ENCODE assay signal across 1 fruit fly cellular context in the genomic region with DNA sequence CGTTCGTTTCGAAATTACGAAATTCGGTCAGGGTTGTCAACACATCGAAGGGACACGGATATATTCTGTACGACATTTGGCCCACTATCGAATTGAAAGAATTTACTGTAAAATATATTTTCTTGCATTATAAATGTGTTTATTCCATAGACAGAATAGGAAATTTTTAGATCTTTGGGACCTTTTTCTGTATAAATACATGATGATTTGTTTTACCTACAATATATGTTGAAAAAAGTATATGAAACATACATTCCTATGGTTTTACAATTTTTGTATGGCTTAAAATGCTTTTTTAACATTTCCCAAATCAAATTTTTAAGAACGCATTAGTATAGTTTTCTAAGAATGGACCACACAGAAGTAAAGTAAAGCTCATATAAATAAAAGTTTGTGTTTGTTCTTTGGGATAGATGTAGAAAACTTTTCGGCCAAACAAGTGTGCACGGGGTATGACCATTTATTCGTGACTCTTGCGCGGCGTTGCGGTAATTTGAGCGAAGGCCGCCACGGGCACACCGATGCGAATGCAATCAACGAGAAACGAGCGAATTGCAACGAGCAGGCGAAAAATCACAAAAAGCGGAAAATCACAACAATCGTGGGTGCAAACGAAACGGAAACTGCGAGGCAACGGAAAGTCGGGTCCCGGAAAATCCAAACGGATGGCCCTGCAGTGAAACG.
TF ChIP-seq lines count a peak whose summit lies in the region.

A gene (minus strand): TSS at position 177 of the 684 bp plus-strand sequence.
A gene (minus strand): TSS at position 177 of the 684 bp plus-strand sequence.
A gene (plus strand): TSS at position 540 of the 684 bp plus-strand sequence.

TF ChIP-seq in whole organism, embryonic, 481 proteins besides CTCF, POLR2A, EP300 and RAD21 (continued from another document):
- TF ChIP-seq CG2116 (GFP tag; optimal IDR thresholded peaks at IDR 0.05; lab: Kevin White, UChicago), result peak; percentile 74
- TF ChIP-seq jigr1 (GFP tag; IDR thresholded peaks at IDR 0.05; lab: Robert Waterston, UW), result no peak
- TF ChIP-seq Adf1 (GFP tag; IDR thresholded peaks at IDR 0.05; lab: Robert Waterston, UW), result no peak
- no peak for TF ChIP-seq ewg (GFP tag; optimal IDR thresholded peaks at IDR 0.05; lab: Kevin White, UChicago)
- no peak for TF ChIP-seq CG7556 (GFP tag; optimal IDR thresholded peaks at IDR 0.05; lab: Kevin White, UChicago)
- peak; percentile 14 for TF ChIP-seq CG13624 (GFP tag; optimal IDR thresholded peaks at IDR 0.05; lab: Kevin White, UChicago)
- TF ChIP-seq HmgD (GFP tag; optimal IDR thresholded peaks at IDR 0.05; lab: Kevin White, UChicago), result peak; percentile 52
- TF ChIP-seq CoRest (tag; optimal IDR thresholded peaks at IDR 0.05; lab: Kevin White, UChicago), result no peak
- TF ChIP-seq maf-S (GFP tag; optimal IDR thresholded peaks at IDR 0.05; lab: Kevin White, UChicago), result no peak
- TF ChIP-seq CG13287 (GFP tag; IDR thresholded peaks at IDR 0.05; lab: Robert Waterston, UW; ENCODE audit: partially characterized antibody), result peak; percentile 32
- TF ChIP-seq Fer2 (tag; optimal IDR thresholded peaks at IDR 0.05; lab: Kevin White, UChicago), result peak; percentile 14
- TF ChIP-seq ci (GFP tag; IDR thresholded peaks at IDR 0.05; lab: Robert Waterston, UW), result no peak
- TF ChIP-seq PHDP (tag; optimal IDR thresholded peaks at IDR 0.05; lab: Kevin White, UChicago), result no peak
- TF ChIP-seq sd (tag; optimal IDR thresholded peaks at IDR 0.05; lab: Kevin White, UChicago), result no peak
- no peak for TF ChIP-seq CG6813 (GFP tag; optimal IDR thresholded peaks at IDR 0.05; lab: Kevin White, UChicago)
- no peak for TF ChIP-seq CG4854 (GFP tag; optimal IDR thresholded peaks at IDR 0.05; lab: Kevin White, UChicago)
- no peak for TF ChIP-seq CG31224 (GFP tag; IDR thresholded peaks at IDR 0.05; lab: Robert Waterston, UW)
- TF ChIP-seq nom (GFP tag; optimal IDR thresholded peaks at IDR 0.05; lab: Kevin White, UChicago), result no peak
- TF ChIP-seq Ravus (GFP tag; IDR thresholded peaks at IDR 0.05; lab: Robert Waterston, UW), result no peak
- TF ChIP-seq tx (GFP tag; optimal IDR thresholded peaks at IDR 0.05; lab: Kevin White, UChicago), result peak; percentile 16
- no peak for TF ChIP-seq zfh2 (GFP tag; optimal IDR thresholded peaks at IDR 0.05; lab: Kevin White, UChicago)
- no peak for TF ChIP-seq CG10543 (GFP tag; optimal IDR thresholded peaks at IDR 0.05; lab: Kevin White, UChicago)
- TF ChIP-seq CG9932 (GFP tag; IDR thresholded peaks at IDR 0.05; lab: Robert Waterston, UW), result peak; percentile 40; the same call in 1 of the 2 replicates
- no peak for TF ChIP-seq eyg (GFP tag; optimal IDR thresholded peaks at IDR 0.05; lab: Kevin White, UChicago)
- no peak for TF ChIP-seq org-1 (GFP tag; optimal IDR thresholded peaks at IDR 0.05; lab: Kevin White, UChicago)
- TF ChIP-seq ro (GFP tag; IDR thresholded peaks at IDR 0.05; lab: Robert Waterston, UW), result no peak
- TF ChIP-seq Fer1 (GFP tag; optimal IDR thresholded peaks at IDR 0.05; lab: Kevin White, UChicago), result no peak
- TF ChIP-seq Spps (tag; optimal IDR thresholded peaks at IDR 0.05; lab: Kevin White, UChicago), result no peak
- no peak for TF ChIP-seq CrebB (tag; optimal IDR thresholded peaks at IDR 0.05; lab: Kevin White, UChicago)
- TF ChIP-seq CG9797 (GFP tag; optimal IDR thresholded peaks at IDR 0.05; lab: Kevin White, UChicago), result peak; percentile 90
- no peak for TF ChIP-seq ATbp (GFP tag; optimal IDR thresholded peaks at IDR 0.05; lab: Kevin White, UChicago)
- peak; percentile 29 for TF ChIP-seq Dp (GFP tag; optimal IDR thresholded peaks at IDR 0.05; lab: Kevin White, UChicago)
- peak; percentile 77 for TF ChIP-seq MESR4 (GFP tag; optimal IDR thresholded peaks at IDR 0.05; lab: Kevin White, UChicago)
- no peak for TF ChIP-seq zen2 (GFP tag; IDR thresholded peaks at IDR 0.05; lab: Robert Waterston, UW; ENCODE audit: partially characterized antibody)
- no peak for TF ChIP-seq crol (GFP tag; IDR thresholded peaks at IDR 0.05; lab: Robert Waterston, UW)
- no peak for TF ChIP-seq Bdp1 (GFP tag; optimal IDR thresholded peaks at IDR 0.05; lab: Kevin White, UChicago)
- TF ChIP-seq CG14860 (GFP tag; IDR thresholded peaks at IDR 0.05; lab: Robert Waterston, UW; ENCODE audit: partially characterized antibody), result 0 out of 3 replicates have a peak, but pooled peaks have one; percentile 13
- TF ChIP-seq corto (GFP tag; optimal IDR thresholded peaks at IDR 0.05; lab: Kevin White, UChicago), result no peak
- peak; percentile 29; the same call in 1 of the 2 replicates for TF ChIP-seq Ptx1 (GFP tag; IDR thresholded peaks at IDR 0.05; lab: Robert Waterston, UW)
- no peak for TF ChIP-seq CG12942 (GFP tag; optimal IDR thresholded peaks at IDR 0.05; lab: Kevin White, UChicago)
- TF ChIP-seq CG11695 (GFP tag; IDR thresholded peaks at IDR 0.05; lab: Robert Waterston, UW), result no peak
- TF ChIP-seq CG17829 (tag; optimal IDR thresholded peaks at IDR 0.05; lab: Kevin White, UChicago), result peak; percentile 47
- no peak for TF ChIP-seq CG8388 (GFP tag; optimal IDR thresholded peaks at IDR 0.05; lab: Kevin White, UChicago)
- no peak for TF ChIP-seq Vsx1 (GFP tag; optimal IDR thresholded peaks at IDR 0.05; lab: Kevin White, UChicago)
- peak; percentile 40 for TF ChIP-seq HLH54F (GFP tag; optimal IDR thresholded peaks at IDR 0.05; lab: Kevin White, UChicago)
- no peak for TF ChIP-seq CG12769 (tag; optimal IDR thresholded peaks at IDR 0.05; lab: Kevin White, UChicago)
- TF ChIP-seq ham (GFP tag; IDR thresholded peaks at IDR 0.05; lab: Robert Waterston, UW), result no peak
- no peak for TF ChIP-seq wor (GFP tag; IDR thresholded peaks at IDR 0.05; lab: Robert Waterston, UW)
- no peak for TF ChIP-seq CG12299 (tag; optimal IDR thresholded peaks at IDR 0.05; lab: Kevin White, UChicago)
- TF ChIP-seq Sin3A (optimal IDR thresholded peaks at IDR 0.05; lab: Kevin White, UChicago), result peak; percentile 51
- TF ChIP-seq Med (GFP tag; lab: Kevin White, UChicago), result peak; percentile 65
- TF ChIP-seq grau (tag; optimal IDR thresholded peaks at IDR 0.05; lab: Kevin White, UChicago), result peak; percentile 35
- TF ChIP-seq CG7928 (GFP tag; optimal IDR thresholded peaks at IDR 0.05; lab: Kevin White, UChicago), result no peak
- TF ChIP-seq CG2875 (GFP tag; optimal IDR thresholded peaks at IDR 0.05; lab: Kevin White, UChicago), result no peak
- TF ChIP-seq CG13296 (GFP tag; optimal IDR thresholded peaks at IDR 0.05; lab: Kevin White, UChicago), result no peak
- peak; percentile 34; the same call in 1 of the 2 replicates for TF ChIP-seq sens-2 (GFP tag; IDR thresholded peaks at IDR 0.05; lab: Robert Waterston, UW)
- no peak for TF ChIP-seq CG10321 (GFP tag; IDR thresholded peaks at IDR 0.05; lab: Robert Waterston, UW)
- TF ChIP-seq wek (GFP tag; optimal IDR thresholded peaks at IDR 0.05; lab: Kevin White, UChicago), result no peak
- peak; percentile 10; the same call in 1 of the 3 replicates for TF ChIP-seq CG34224 (GFP tag; IDR thresholded peaks at IDR 0.05; lab: Robert Waterston, UW; ENCODE audit: partially characterized antibody)
- no peak for TF ChIP-seq bigmax (GFP tag; optimal IDR thresholded peaks at IDR 0.05; lab: Kevin White, UChicago)
- TF ChIP-seq NK7.1 (GFP tag; optimal IDR thresholded peaks at IDR 0.05; lab: Kevin White, UChicago), result no peak
- TF ChIP-seq sisA (GFP tag; IDR thresholded peaks at IDR 0.05; lab: Robert Waterston, UW), result no peak
- peak; percentile 21 for TF ChIP-seq CG9437 (GFP tag; optimal IDR thresholded peaks at IDR 0.05; lab: Kevin White, UChicago)
- TF ChIP-seq oc (tag; optimal IDR thresholded peaks at IDR 0.05; lab: Kevin White, UChicago), result no peak
- no peak for TF ChIP-seq zf30C (GFP tag; optimal IDR thresholded peaks at IDR 0.05; lab: Kevin White, UChicago)
- TF ChIP-seq Hsf (GFP tag; optimal IDR thresholded peaks at IDR 0.05; lab: Kevin White, UChicago), result peak; percentile 26
- peak; percentile 62 for TF ChIP-seq Ets97D (GFP tag; optimal IDR thresholded peaks at IDR 0.05; lab: Kevin White, UChicago)
- TF ChIP-seq seq (GFP tag; IDR thresholded peaks at IDR 0.05; lab: Robert Waterston, UW), result no peak
- TF ChIP-seq dm (GFP tag; optimal IDR thresholded peaks at IDR 0.05; lab: Kevin White, UChicago), result peak; percentile 54
- peak; percentile 43 for TF ChIP-seq Dref (GFP tag; IDR thresholded peaks at IDR 0.05; lab: Robert Waterston, UW)
- peak; percentile 29 for TF ChIP-seq CG10267 (tag; optimal IDR thresholded peaks at IDR 0.05; lab: Kevin White, UChicago)
- TF ChIP-seq Drgx (GFP tag; IDR thresholded peaks at IDR 0.05; lab: Robert Waterston, UW), result no peak
- no peak for TF ChIP-seq btn (GFP tag; optimal IDR thresholded peaks at IDR 0.05; lab: Kevin White, UChicago)
- no peak for TF ChIP-seq CG3838 (GFP tag; optimal IDR thresholded peaks at IDR 0.05; lab: Kevin White, UChicago)
- no peak for TF ChIP-seq slp2 (GFP tag; optimal IDR thresholded peaks at IDR 0.05; lab: Kevin White, UChicago)
- TF ChIP-seq pzg (GFP tag; optimal IDR thresholded peaks at IDR 0.05; lab: Kevin White, UChicago), result peak; percentile 73
- no peak for TF ChIP-seq CG17612 (GFP tag; IDR thresholded peaks at IDR 0.05; lab: Robert Waterston, UW)
- TF ChIP-seq CG10274 (GFP tag; optimal IDR thresholded peaks at IDR 0.05; lab: Kevin White, UChicago), result no peak
- TF ChIP-seq TFAM (GFP tag; optimal IDR thresholded peaks at IDR 0.05; lab: Kevin White, UChicago), result no peak
- no peak for TF ChIP-seq H2.0 (GFP tag; IDR thresholded peaks at IDR 0.05; lab: Robert Waterston, UW)
- TF ChIP-seq Ssrp (tag; optimal IDR thresholded peaks at IDR 0.05; lab: Kevin White, UChicago), result peak; percentile 2
- TF ChIP-seq C15 (GFP tag; IDR thresholded peaks at IDR 0.05; lab: Robert Waterston, UW), result no peak
- peak; percentile 88 for TF ChIP-seq CG7357 (GFP tag; IDR thresholded peaks at IDR 0.05; lab: Robert Waterston, UW)
- no peak for TF ChIP-seq nau (GFP tag; optimal IDR thresholded peaks at IDR 0.05; lab: Kevin White, UChicago)
- TF ChIP-seq bbx (GFP tag; IDR thresholded peaks at IDR 0.05; lab: Robert Waterston, UW; ENCODE audit: partially characterized antibody), result peak; percentile 37; the same call in 1 of the 2 replicates
- TF ChIP-seq klu (GFP tag; IDR thresholded peaks at IDR 0.05; lab: Robert Waterston, UW), result no peak
